Worm (Caenorhabditis elegans) whole organism, mixed stage, embryonic: ENCODE results near the gene R04E5.9.

Experiments
- lsy-2 ChIP-seq: fragments of 150-350 bp; optimal IDR thresholded peaks from 2 replicates; lab custom pipeline; 2014; ENCODE audit warnings: missing biosample characterization, missing genetic modification characterization
- tbx-8 ChIP-seq: fragments of 200-800 bp; sonication (Bioruptor generic); optimal IDR thresholded peaks from 2 replicates; lab custom pipeline; 2018; ENCODE audit warnings: mild to moderate bottlenecking, missing genetic modification characterization, moderate library complexity, missing compliant biosample characterization

ce11 chrX:8811916-8812315 lies 974 bp upstream of the R04E5.9 start, which contains the start of gene cnnm-2:
- TF ChIP-seq tbx-8 (GFP tag; lab: Kevin White, UChicago), result no peak
- TF ChIP-seq lsy-2 (tag; lab: Kevin White, UChicago), result no peak
